Worm (Caenorhabditis elegans) whole organism, young adult: ENCODE results near the gene ZK328.6.

Experiments
- K11D2.4 ChIP-seq: fragments of 200-800 bp; sonication (Bioruptor generic); IDR thresholded peaks from 2 replicates; pipeline ENCODE4 v1.3.6; 2022; ENCODE audit warnings: missing genetic modification reagents, missing genetic modification characterization, missing compliant biosample characterization
- dpl-1 ChIP-seq: fragments of 150-350 bp; optimal IDR thresholded peaks from 2 replicates; lab custom pipeline; 2014; ENCODE audit warnings: missing biosample characterization, missing genetic modification reagents, missing genetic modification characterization
- hmg-1.2 ChIP-seq: fragments of 200-800 bp; sonication (Bioruptor generic); IDR thresholded peaks from 2 replicates; pipeline ENCODE4 v1.3.6; 2022; ENCODE audit warnings: missing genetic modification reagents, missing genetic modification characterization, missing compliant biosample characterization

ZK328.6 gene

DNA sequence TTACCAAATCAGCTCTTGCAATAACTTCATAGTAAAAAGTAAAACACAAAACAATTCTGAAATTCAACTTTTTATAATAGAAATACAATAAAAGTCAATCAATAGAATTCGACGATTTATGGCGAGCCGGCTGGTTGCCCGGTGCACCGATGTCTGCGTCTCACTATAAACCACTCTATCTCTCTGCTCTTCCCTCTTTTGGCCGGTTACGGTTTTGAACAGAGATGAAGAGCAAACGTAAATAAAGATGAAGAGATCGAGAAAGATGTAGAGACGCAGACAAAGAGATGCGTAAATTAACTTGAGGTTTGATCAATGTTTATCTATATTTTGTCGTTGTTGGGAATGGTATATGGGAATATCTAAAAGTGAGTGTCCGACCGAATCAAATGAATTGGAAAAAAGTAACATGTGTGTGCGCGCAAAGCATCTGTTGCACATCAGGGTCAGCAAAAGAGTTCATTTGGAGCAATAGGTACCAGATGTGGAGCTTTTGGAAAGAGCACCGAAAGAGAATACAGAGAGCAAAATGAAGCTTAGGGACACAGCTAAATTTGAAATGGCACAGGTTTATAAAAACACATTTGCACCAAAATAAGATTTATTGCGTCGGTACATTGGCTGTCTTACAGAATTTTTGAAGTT is 50.0 kb downstream of the ZK328.6 start:
- TF ChIP-seq hmg-1.2 (GFP tag; lab: Robert Waterston, UW) (peak; percentile 66; the same call in 1 of the 2 replicates), dpl-1 (GFP tag; lab: Kevin White, UChicago) (no peak), K11D2.4 (GFP tag; lab: Robert Waterston, UW) (no peak)
